Fruit fly (Drosophila melanogaster): ENCODE data around the gene CG31300.

CG31300 gene

DNA sequence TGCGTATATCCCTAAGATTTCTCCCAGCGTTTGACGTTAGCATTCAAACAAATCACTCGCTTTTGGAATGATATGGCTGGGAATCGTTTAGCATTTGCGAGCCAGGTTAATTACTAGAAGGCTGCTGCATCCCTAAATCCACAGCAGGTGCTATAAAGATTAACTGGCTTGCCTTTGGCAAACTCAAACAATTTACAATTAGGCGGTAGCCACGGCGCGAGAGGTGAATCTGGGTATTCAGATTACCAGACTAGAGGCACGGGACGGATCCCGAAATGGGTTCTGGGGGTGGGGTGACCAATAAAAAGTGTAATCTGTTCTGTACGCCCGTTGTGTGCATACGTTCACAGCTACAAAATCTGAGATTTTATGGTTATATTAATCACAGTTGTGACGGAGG lies 2.3 kb upstream of the CG31300 start, which contains the start of gene CG11892 (continued):
- no peak for TF ChIP-seq CG11696 (GFP tag; IDR thresholded peaks at IDR 0.05)
- TF ChIP-seq YL-1 (GFP tag; optimal IDR thresholded peaks at IDR 0.05): peak; percentile 6
- TF ChIP-seq CG11723 (GFP tag; optimal IDR thresholded peaks at IDR 0.05): peak; percentile 11
- TF ChIP-seq Ets65A (GFP tag): peak; percentile 88
- no peak for TF ChIP-seq NK7.1 (GFP tag; optimal IDR thresholded peaks at IDR 0.05)
- no peak for TF ChIP-seq rib (GFP tag; IDR thresholded peaks at IDR 0.05)
- peak; percentile 69; the same call in 1 of the 3 replicates for TF ChIP-seq ci (GFP tag; IDR thresholded peaks at IDR 0.05)
- peak; percentile 66 for TF ChIP-seq CrebB (tag; optimal IDR thresholded peaks at IDR 0.05)
- peak; percentile 52 for TF ChIP-seq BtbVII (GFP tag; optimal IDR thresholded peaks at IDR 0.05)
- TF ChIP-seq dysf (GFP tag; IDR thresholded peaks at IDR 0.05): no peak
- peak; percentile 30 for TF ChIP-seq CG6765 (GFP tag; optimal IDR thresholded peaks at IDR 0.05)
- TF ChIP-seq Hand (GFP tag; optimal IDR thresholded peaks at IDR 0.05): peak; percentile 12
- TF ChIP-seq CG8290 (GFP tag; optimal IDR thresholded peaks at IDR 0.05): no peak
- TF ChIP-seq CG8290 (tag; optimal IDR thresholded peaks at IDR 0.05): peak in 1 of 2 experiments; percentile 93
- peak; percentile 27 for TF ChIP-seq dmrt99B (tag; optimal IDR thresholded peaks at IDR 0.05)
- peak; percentile 20 for TF ChIP-seq bcd (GFP tag; optimal IDR thresholded peaks at IDR 0.05)
- peak; percentile 44 for TF ChIP-seq CG17385 (GFP tag; optimal IDR thresholded peaks at IDR 0.05)
- TF ChIP-seq chinmo (GFP tag; IDR thresholded peaks at IDR 0.05; ENCODE audit: partially characterized antibody): no peak
- TF ChIP-seq hth (optimal IDR thresholded peaks at IDR 0.05): no peak
- TF ChIP-seq Tbp (GFP tag; optimal IDR thresholded peaks at IDR 0.05): no peak
- TF ChIP-seq CG1603 (tag; optimal IDR thresholded peaks at IDR 0.05): peak; percentile 56
- no peak for TF ChIP-seq ac (GFP tag; optimal IDR thresholded peaks at IDR 0.05)
- TF ChIP-seq CG12071 (GFP tag; optimal IDR thresholded peaks at IDR 0.05): peak; percentile 81
- TF ChIP-seq Jarid2 (GFP tag; optimal IDR thresholded peaks at IDR 0.05): no peak
- no peak for TF ChIP-seq sisA (GFP tag; IDR thresholded peaks at IDR 0.05)
- TF ChIP-seq sd (tag; optimal IDR thresholded peaks at IDR 0.05): peak; percentile 31
- no peak for TF ChIP-seq CG3065 (GFP tag; optimal IDR thresholded peaks at IDR 0.05)
- TF ChIP-seq CG7372 (GFP tag; IDR thresholded peaks at IDR 0.05): no peak
- peak; percentile 27 for TF ChIP-seq CG10147 (GFP tag; optimal IDR thresholded peaks at IDR 0.05)
- TF ChIP-seq lab (GFP tag; optimal IDR thresholded peaks at IDR 0.05): peak; percentile 83
- peak; percentile 48 for TF ChIP-seq sug (tag; optimal IDR thresholded peaks at IDR 0.05)
- peak; percentile 46 for TF ChIP-seq CG18619 (GFP tag; optimal IDR thresholded peaks at IDR 0.05)
- no peak for TF ChIP-seq CG17186 (GFP tag; optimal IDR thresholded peaks at IDR 0.05)
- peak; percentile 52 for TF ChIP-seq CG13424 (tag; optimal IDR thresholded peaks at IDR 0.05)
- TF ChIP-seq CG1647 (GFP tag; optimal IDR thresholded peaks at IDR 0.05): no peak
- TF ChIP-seq wek (GFP tag; optimal IDR thresholded peaks at IDR 0.05): peak; percentile 49
- peak; percentile 33 for TF ChIP-seq CG5180 (GFP tag; optimal IDR thresholded peaks at IDR 0.05)
- TF ChIP-seq Fer3 (tag; optimal IDR thresholded peaks at IDR 0.05): peak; percentile 56
- TF ChIP-seq bab2 (GFP tag; optimal IDR thresholded peaks at IDR 0.05): no peak
- peak; percentile 44 for TF ChIP-seq CG2120 (GFP tag; optimal IDR thresholded peaks at IDR 0.05)
- no peak for TF ChIP-seq Kr (GFP tag; optimal IDR thresholded peaks at IDR 0.05)
- TF ChIP-seq salm (tag; optimal IDR thresholded peaks at IDR 0.05): peak; percentile 16
- peak; percentile 68 for TF ChIP-seq scrt (GFP tag; optimal IDR thresholded peaks at IDR 0.05)
- peak; percentile 66 for TF ChIP-seq CG3281 (GFP tag; optimal IDR thresholded peaks at IDR 0.05)
- TF ChIP-seq crol (GFP tag; IDR thresholded peaks at IDR 0.05): no peak
- TF ChIP-seq Sox100B (GFP tag; optimal IDR thresholded peaks at IDR 0.05): peak; percentile 17
- TF ChIP-seq NFAT (GFP tag; IDR thresholded peaks at IDR 0.05): no peak
- peak; percentile 4 for TF ChIP-seq CG4328 (GFP tag; optimal IDR thresholded peaks at IDR 0.05)
- no peak for TF ChIP-seq sima (GFP tag; optimal IDR thresholded peaks at IDR 0.05)
- no peak for TF ChIP-seq CG31224 (GFP tag; IDR thresholded peaks at IDR 0.05)
- no peak for TF ChIP-seq cad (GFP tag; optimal IDR thresholded peaks at IDR 0.05)
- TF ChIP-seq NfI (GFP tag; optimal IDR thresholded peaks at IDR 0.05): peak; percentile 41
